Fruit fly (Drosophila melanogaster) whole organism, prepupa: ENCODE measurements around the gene Ser.

Experiments
- CG10631 ChIP-seq: fragments of 200-800 bp; sonication (Bioruptor generic); optimal IDR thresholded peaks from 2 replicates; lab custom pipeline; 2016; ENCODE audit warnings: missing biosample characterization, missing genetic modification characterization
- CG11294 ChIP-seq: fragments of 200-800 bp; sonication (Bioruptor generic); IDR thresholded peaks from 2 replicates; pipeline ENCODE4 v1.3.6; 2022; ENCODE audit warnings: missing biosample characterization, missing genetic modification characterization
- CG15336 ChIP-seq: fragments of 200-800 bp; sonication (Bioruptor generic); IDR thresholded peaks from 2 replicates; pipeline ENCODE4 v1.3.6; 2022; ENCODE audit warnings: missing biosample characterization, missing genetic modification characterization
- CG1621 ChIP-seq: fragments of 200-800 bp; sonication (Bioruptor generic); optimal IDR thresholded peaks from 3 replicates; lab custom pipeline; 2018; ENCODE audit warnings: missing biosample characterization, mild to moderate bottlenecking, missing genetic modification characterization
- CG16779 ChIP-seq: fragments of 200-800 bp; sonication (Bioruptor generic); optimal IDR thresholded peaks from 3 replicates; lab custom pipeline; 2017; ENCODE audit warnings: missing biosample characterization, mild to moderate bottlenecking, missing genetic modification characterization
- CG31627 ChIP-seq: fragments of 200-800 bp; sonication (Bioruptor generic); optimal IDR thresholded peaks from 3 replicates; lab custom pipeline; 2016; ENCODE audit warnings: missing biosample characterization, missing genetic modification characterization
- CG34406 ChIP-seq: fragments of 200-800 bp; sonication (Bioruptor generic); optimal IDR thresholded peaks from 3 replicates; lab custom pipeline; 2016; ENCODE audit warnings: missing biosample characterization, missing genetic modification characterization
- CG6163 ChIP-seq: fragments of 200-800 bp; sonication (Bioruptor generic); IDR thresholded peaks from 3 replicates; pipeline ENCODE4 v1.3.6; 2022; ENCODE audit warnings: missing biosample characterization, missing genetic modification characterization
- CG6276 ChIP-seq: fragments of 200-800 bp; sonication (Bioruptor generic); optimal IDR thresholded peaks from 2 replicates; lab custom pipeline; 2017; ENCODE audit warnings: missing biosample characterization, mild to moderate bottlenecking, missing genetic modification characterization
- CG6792 ChIP-seq: fragments of 200-800 bp; sonication (Bioruptor generic); optimal IDR thresholded peaks from 3 replicates; lab custom pipeline; 2016; ENCODE audit warnings: missing biosample characterization, missing genetic modification characterization
- CG6808 ChIP-seq: fragments of 200-800 bp; sonication (Bioruptor generic); optimal IDR thresholded peaks from 3 replicates; lab custom pipeline; 2017; ENCODE audit warnings: missing biosample characterization, missing genetic modification characterization, mild to moderate bottlenecking, moderate library complexity, missing genetic modification reagents
- CG6854 ChIP-seq: fragments of 200-800 bp; sonication (Bioruptor generic); optimal IDR thresholded peaks from 2 replicates; lab custom pipeline; 2017; ENCODE audit warnings: missing biosample characterization, mild to moderate bottlenecking, missing genetic modification characterization
- CG7368 ChIP-seq: fragments of 200-800 bp; sonication (Bioruptor generic); optimal IDR thresholded peaks from 3 replicates; lab custom pipeline; 2016; ENCODE audit warnings: missing biosample characterization, missing genetic modification characterization
- CG8119 ChIP-seq: fragments of 200-800 bp; sonication (Bioruptor generic); IDR thresholded peaks from 3 replicates; pipeline ENCODE4 v1.3.6; 2022; ENCODE audit warnings: missing biosample characterization, missing genetic modification characterization
- CG8319 ChIP-seq: fragments of 200-800 bp; sonication (Bioruptor generic); optimal IDR thresholded peaks from 3 replicates; lab custom pipeline; 2016; ENCODE audit warnings: missing biosample characterization, missing genetic modification characterization
- CG9139 ChIP-seq: fragments of 200-800 bp; sonication (Bioruptor generic); optimal IDR thresholded peaks from 3 replicates; lab custom pipeline; 2017; ENCODE audit warnings: missing biosample characterization, mild to moderate bottlenecking, missing genetic modification characterization
- Eip78C ChIP-seq: fragments of 200-800 bp; sonication (Bioruptor generic); peaks from one replicate; lab custom pipeline; 2016; ENCODE audit warnings: missing biosample characterization, missing genetic modification characterization
- Ets96B ChIP-seq: fragments of 200-800 bp; optimal IDR thresholded peaks from 2 replicates; lab custom pipeline; 2019; ENCODE audit warnings: missing biosample characterization, mild to moderate bottlenecking, missing genetic modification characterization, moderate library complexity
- Gug ChIP-seq: fragments of 200-800 bp; sonication (Bioruptor generic); IDR thresholded peaks from 2 replicates; pipeline ENCODE4 v1.3.6; 2022; ENCODE audit warnings: missing biosample characterization, missing genetic modification characterization
- Hr38 ChIP-seq: sonication (Bioruptor generic); optimal IDR thresholded peaks from 2 replicates; lab custom pipeline; 2016; ENCODE audit warnings: missing biosample characterization, missing genetic modification characterization
- Hr39 ChIP-seq: fragments of 200-800 bp; sonication (Bioruptor generic); optimal IDR thresholded peaks from 2 replicates; lab custom pipeline; 2016; ENCODE audit warnings: missing biosample characterization, missing genetic modification characterization
- Hr4 ChIP-seq: fragments of 200-800 bp; sonication (Bioruptor generic); optimal IDR thresholded peaks from 3 replicates; lab custom pipeline; 2016; ENCODE audit warnings: missing biosample characterization, missing genetic modification characterization
- Lpt ChIP-seq: fragments of 200-800 bp; sonication (Bioruptor generic); optimal IDR thresholded peaks from 3 replicates; lab custom pipeline; 2016; ENCODE audit warnings: missing biosample characterization, missing genetic modification characterization
- OdsH ChIP-seq: fragments of 200-800 bp; sonication (Bioruptor generic); optimal IDR thresholded peaks from 3 replicates; lab custom pipeline; 2016; ENCODE audit warnings: missing biosample characterization, missing genetic modification characterization
- Sox102F ChIP-seq: fragments of 200-800 bp; sonication (Bioruptor generic); optimal IDR thresholded peaks from 2 replicates; lab custom pipeline; 2016; ENCODE audit warnings: missing biosample characterization, mild to moderate bottlenecking, missing genetic modification characterization
- Sox14 ChIP-seq: fragments of 200-800 bp; sonication (Bioruptor generic); optimal IDR thresholded peaks from 3 replicates; lab custom pipeline; 2016; ENCODE audit warnings: missing biosample characterization, missing genetic modification characterization
- achi ChIP-seq: fragments of 200-800 bp; sonication (Bioruptor generic); optimal IDR thresholded peaks from 3 replicates; lab custom pipeline; 2016; ENCODE audit warnings: missing biosample characterization, missing genetic modification characterization
- acj6 ChIP-seq: fragments of 200-800 bp; sonication (Bioruptor generic); optimal IDR thresholded peaks from 3 replicates; lab custom pipeline; 2016; ENCODE audit warnings: missing biosample characterization, missing genetic modification characterization
- cyc ChIP-seq: fragments of 200-800 bp; sonication (Bioruptor generic); optimal IDR thresholded peaks from 3 replicates; lab custom pipeline; 2016; ENCODE audit warnings: missing biosample characterization, missing genetic modification characterization
- dac ChIP-seq: fragments of 200-800 bp; sonication (Bioruptor generic); optimal IDR thresholded peaks from 2 replicates; lab custom pipeline; 2017; ENCODE audit warnings: missing biosample characterization, mild to moderate bottlenecking, missing genetic modification characterization
- dsx ChIP-seq: fragments of 200-800 bp; optimal IDR thresholded peaks from 3 replicates; lab custom pipeline; 2019; ENCODE audit warnings: missing biosample characterization, mild to moderate bottlenecking, missing genetic modification characterization, moderate library complexity; ENCODE audit not compliant: poor library complexity, severe bottlenecking
- eg ChIP-seq: fragments of 200-800 bp; sonication (Bioruptor generic); IDR thresholded peaks from 3 replicates; pipeline ENCODE4 v1.3.6; 2022; ENCODE audit warnings: missing biosample characterization, missing genetic modification characterization
- esn ChIP-seq: fragments of 200-800 bp; sonication (Bioruptor generic); optimal IDR thresholded peaks from 2 replicates; lab custom pipeline; 2016; ENCODE audit warnings: missing biosample characterization, mild to moderate bottlenecking, missing genetic modification characterization, moderate library complexity
- fkh ChIP-seq: fragments of 200-800 bp; sonication (Bioruptor generic); optimal IDR thresholded peaks from 3 replicates; lab custom pipeline; 2017; ENCODE audit warnings: missing biosample characterization, mild to moderate bottlenecking, missing genetic modification characterization, moderate library complexity
- lz ChIP-seq: fragments of 200-800 bp; sonication (Bioruptor generic); optimal IDR thresholded peaks from 3 replicates; lab custom pipeline; 2016; ENCODE audit warnings: missing biosample characterization, missing genetic modification characterization
- net ChIP-seq: fragments of 200-800 bp; sonication (Bioruptor generic); optimal IDR thresholded peaks from 3 replicates; lab custom pipeline; 2016; ENCODE audit warnings: missing biosample characterization, missing genetic modification characterization
- pdm3 ChIP-seq: fragments of 200-800 bp; sonication (Bioruptor generic); optimal IDR thresholded peaks from 3 replicates; lab custom pipeline; 2016; ENCODE audit warnings: missing biosample characterization, missing genetic modification characterization
- ss ChIP-seq, 2 experiments: fragments of 200-800 bp; sonication (Bioruptor generic); optimal IDR thresholded peaks; 2 replicates in 1 of 2; 3 replicates in 1 of 2; lab custom pipeline; 2017 to 2018; ENCODE audit warnings: mild to moderate bottlenecking in 2 of 2, missing biosample characterization in 2 of 2, missing genetic modification characterization in 2 of 2, moderate library complexity in 1 of 2
- svp ChIP-seq: fragments of 200-800 bp; sonication (Bioruptor generic); peaks from one replicate; lab custom pipeline; 2016; ENCODE audit warnings: missing biosample characterization, missing genetic modification characterization
- topi ChIP-seq: fragments of 200-800 bp; sonication (Bioruptor generic); optimal IDR thresholded peaks from 3 replicates; lab custom pipeline; 2016; ENCODE audit warnings: missing biosample characterization, missing genetic modification characterization

Gene Ser

dm6 chr3R:27194106-27194505 is at the start of gene Ser:
Ser (minus strand) TSS chr3R:27194267.
- no peak for TF ChIP-seq CG15336
- TF ChIP-seq CG6854: peak; percentile 57
- TF ChIP-seq Hr39 (GFP tag; lab: Kevin White, UChicago): no peak
- TF ChIP-seq CG8119 (GFP tag; lab: Robert Waterston, UW): 0 out of 3 replicates have a peak, but pooled peaks have one; percentile 34
- TF ChIP-seq ss (GFP tag; optimal IDR thresholded peaks at IDR 0.05; lab: Kevin White, UChicago): peak; percentile 22 to 86
- TF ChIP-seq dsx (GFP tag; lab: Kevin White, UChicago): peak; percentile 40
- TF ChIP-seq eg: peak; percentile 46; the same call in 1 of the 3 replicates
- peak; percentile 47 for TF ChIP-seq CG16779 (tag; lab: Kevin White, UChicago)
- peak; percentile 15 for TF ChIP-seq CG9139
- TF ChIP-seq CG6808 (GFP tag; lab: Kevin White, UChicago): peak; percentile 49
- TF ChIP-seq CG11294 (GFP tag; lab: Robert Waterston, UW): no peak
- peak; percentile 63 for TF ChIP-seq svp (GFP tag; lab: Kevin White, UChicago)
- TF ChIP-seq CG1621 (tag; lab: Kevin White, UChicago): peak; percentile 55
- TF ChIP-seq Eip78C (GFP tag; lab: Kevin White, UChicago): peak; percentile 50
- TF ChIP-seq acj6: no peak
- TF ChIP-seq CG7368 (GFP tag; lab: Kevin White, UChicago): peak; percentile 18
- no peak for TF ChIP-seq CG10631
- no peak for TF ChIP-seq Hr38 (GFP tag; lab: Kevin White, UChicago)

DNA sequence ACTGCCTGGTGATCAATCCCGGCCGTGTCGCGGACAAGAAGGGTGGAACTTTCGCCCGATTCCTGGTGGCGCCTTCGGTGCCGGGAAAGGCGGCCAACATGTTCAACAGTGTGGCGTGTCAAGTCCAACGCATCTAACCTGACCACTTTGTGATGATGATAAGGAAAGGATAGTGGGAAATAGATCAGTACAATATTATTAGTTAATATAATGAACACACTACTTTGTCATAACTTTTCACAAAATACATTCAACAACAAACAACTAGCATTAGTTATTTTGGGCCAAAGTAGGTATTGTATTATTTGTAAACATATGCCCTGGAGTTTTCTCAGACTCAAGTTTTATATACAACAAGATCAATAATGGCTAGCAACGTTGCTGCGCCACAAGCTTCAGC is 46.9 kb upstream of the Ser start, which contains the start of gene CG17991:
Gene CG17991 (plus strand): TSS at position 301 of the 400 bp plus-strand sequence.
- no peak for TF ChIP-seq CG6163 (GFP tag; lab: Robert Waterston, UW)
- no peak for TF ChIP-seq CG9139
- TF ChIP-seq net (GFP tag; lab: Kevin White, UChicago): no peak
- TF ChIP-seq lz (GFP tag; lab: Kevin White, UChicago): no peak
- no peak for TF ChIP-seq cyc (GFP tag; lab: Kevin White, UChicago)
- no peak for TF ChIP-seq ss (GFP tag; optimal IDR thresholded peaks at IDR 0.05; lab: Kevin White, UChicago)
- TF ChIP-seq CG1621 (tag; lab: Kevin White, UChicago): no peak

DNA sequence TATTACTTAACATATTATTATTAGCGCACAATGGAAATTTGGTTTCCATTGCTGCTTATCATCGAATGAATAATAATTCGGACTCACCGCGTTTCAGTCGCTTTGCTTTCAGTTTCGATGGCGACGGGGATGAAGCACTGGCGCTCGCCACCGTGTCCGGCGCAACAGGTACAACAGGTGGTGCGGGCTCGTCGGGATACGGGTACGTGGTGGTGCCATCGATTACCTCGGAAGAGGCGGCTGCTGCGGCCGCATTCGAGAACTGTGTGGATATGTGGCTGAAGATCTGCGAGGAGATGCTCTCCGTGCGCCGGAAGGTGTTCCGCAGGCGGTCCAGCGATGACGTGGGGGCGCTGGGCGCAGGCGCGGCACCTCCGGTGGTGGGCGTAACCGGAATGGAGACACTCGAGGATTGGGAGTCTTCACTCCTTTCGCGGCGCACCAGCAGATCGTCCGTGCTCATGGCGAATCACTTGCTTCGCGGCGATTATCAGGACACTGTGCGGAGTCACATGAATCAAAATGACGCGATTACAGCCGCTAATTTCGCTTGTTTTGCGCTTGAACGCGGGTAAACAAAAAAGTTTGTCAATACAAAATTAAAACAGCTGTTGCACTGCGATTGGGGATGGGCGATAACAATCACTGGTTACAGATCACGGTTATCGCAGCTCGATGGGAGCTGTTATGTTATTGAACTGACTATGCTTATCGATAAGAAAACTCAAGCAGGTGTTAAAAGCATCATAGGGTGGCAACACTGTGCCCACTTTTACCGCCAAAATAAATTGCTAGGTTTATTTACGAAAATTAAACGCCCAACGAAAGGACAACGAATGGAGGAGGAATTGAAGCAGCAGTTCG is 44.6 kb upstream of the Ser start, which contains the start of the genes CG31064 and PolA2:
Gene CG31064 (minus strand): TSS at position 648 of the 864 bp plus-strand sequence.
Gene PolA2 (plus strand): TSS at position 726 of the 864 bp plus-strand sequence.
- TF ChIP-seq CG11294 (GFP tag; lab: Robert Waterston, UW): no peak
- no peak for TF ChIP-seq Sox102F
- TF ChIP-seq CG6276 (GFP tag; lab: Kevin White, UChicago): no peak
- TF ChIP-seq topi (GFP tag; lab: Kevin White, UChicago): no peak
- TF ChIP-seq Hr4 (GFP tag; lab: Kevin White, UChicago): no peak
- no peak for TF ChIP-seq Gug (GFP tag; lab: Robert Waterston, UW)
- TF ChIP-seq dac (GFP tag; lab: Kevin White, UChicago): no peak
- TF ChIP-seq eg: no peak
- no peak for TF ChIP-seq CG31627 (GFP tag; lab: Kevin White, UChicago)
- TF ChIP-seq CG34406 (GFP tag; lab: Kevin White, UChicago): no peak
- TF ChIP-seq fkh: peak; percentile 95
- no peak for TF ChIP-seq OdsH (GFP tag; lab: Kevin White, UChicago)
- TF ChIP-seq CG16779 (tag; lab: Kevin White, UChicago): no peak
- TF ChIP-seq CG1621 (tag; lab: Kevin White, UChicago): peak; percentile 37
- no peak for TF ChIP-seq Ets96B
- TF ChIP-seq CG6792 (GFP tag; lab: Kevin White, UChicago): no peak
- no peak for TF ChIP-seq CG10631
- no peak for TF ChIP-seq Lpt (GFP tag; lab: Kevin White, UChicago)
- peak; percentile 0 for TF ChIP-seq esn (GFP tag; lab: Kevin White, UChicago)
- no peak for TF ChIP-seq svp (GFP tag; lab: Kevin White, UChicago)
- no peak for TF ChIP-seq CG8319 (GFP tag; lab: Kevin White, UChicago)
- no peak for TF ChIP-seq pdm3 (GFP tag; lab: Kevin White, UChicago)
- TF ChIP-seq net (GFP tag; lab: Kevin White, UChicago): no peak
- TF ChIP-seq achi (GFP tag; lab: Kevin White, UChicago): no peak
- TF ChIP-seq Sox14 (GFP tag; lab: Kevin White, UChicago): no peak
